Worm (Caenorhabditis elegans): ENCODE data around the gene unc-10.
A peak's percentile ranks its signal among the peaks of the same experiment; 100 is the strongest.

unc-10 gene

DNA sequence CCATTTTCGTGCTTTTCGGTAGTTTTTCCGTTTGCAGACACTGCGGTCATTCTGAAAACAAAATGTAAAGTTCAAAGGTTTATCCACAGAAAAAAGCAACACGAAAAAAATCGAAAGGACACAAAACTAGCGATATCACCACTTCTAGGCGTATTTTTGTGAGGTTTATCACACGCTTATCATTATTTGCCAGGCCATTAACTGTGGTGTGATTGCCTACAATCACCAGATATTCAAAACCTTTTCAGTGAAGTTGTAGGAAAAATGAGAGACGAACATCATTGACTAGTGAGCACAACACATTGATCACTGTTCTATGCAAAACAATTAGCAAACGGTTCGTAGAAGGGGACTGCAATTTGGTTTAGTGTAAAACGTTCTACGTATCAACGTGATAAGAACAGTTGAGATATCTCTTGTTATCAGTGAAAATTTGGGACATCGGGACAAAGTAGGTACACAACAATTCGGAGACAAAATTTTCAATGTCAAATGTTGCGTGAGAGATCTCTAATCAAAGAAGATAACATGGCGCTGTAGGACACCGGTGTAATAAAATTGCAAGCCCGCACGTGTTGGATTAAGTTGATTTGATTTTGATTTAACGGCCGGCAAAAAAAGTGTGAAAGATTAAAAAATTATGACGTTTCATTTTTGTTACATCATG lies 25.5 kb upstream of the unc-10 start, which contains the start of gene sur-5:
sur-5 (minus strand) TSS at position 51 of the 667 bp plus-strand sequence.
- TF ChIP-seq lin-13 (GFP tag; optimal IDR thresholded peaks at IDR 0.05) (no peak), nhr-10 (tag; optimal IDR thresholded peaks at IDR 0.05) (no peak), elt-3 (tag; optimal IDR thresholded peaks at IDR 0.05) (no peak), mbf-1 (tag; optimal IDR thresholded peaks at IDR 0.05) (no peak), ztf-1 (GFP tag; conservative IDR thresholded peaks at IDR 0.05) (no peak), snpc-4 (tag; optimal IDR thresholded peaks at IDR 0.05) (no peak), sem-4 (tag; optimal IDR thresholded peaks at IDR 0.05) (peak; percentile 47), nhr-6 (tag; optimal IDR thresholded peaks at IDR 0.05) (no peak), ztf-11 (tag; optimal IDR thresholded peaks at IDR 0.05) (no peak), alr-1 (tag; optimal IDR thresholded peaks at IDR 0.05) (no peak), mdl-1 (tag; optimal IDR thresholded peaks at IDR 0.05) (peak in 1 of 2 experiments; percentile 47), Y55F3AM.14 (GFP tag; optimal IDR thresholded peaks at IDR 0.05) (no peak), ama-1 (optimal IDR thresholded peaks at IDR 0.05) (no peak), ztf-4 (tag; optimal IDR thresholded peaks at IDR 0.05) (no peak), nhr-77 (tag; optimal IDR thresholded peaks at IDR 0.05) (no peak), F13H6.1 (tag; optimal IDR thresholded peaks at IDR 0.05) (no peak), fos-1 (tag; optimal IDR thresholded peaks at IDR 0.05) (peak; percentile 40), nhr-129 (tag; optimal IDR thresholded peaks at IDR 0.05) (peak; percentile 21), nhr-21 (tag; optimal IDR thresholded peaks at IDR 0.05) (peak; percentile 50), skn-1 (tag; optimal IDR thresholded peaks at IDR 0.05) (peak; percentile 35), sma-3 (GFP tag; optimal IDR thresholded peaks at IDR 0.05) (peak; percentile 43), C34F6.9 (tag; optimal IDR thresholded peaks at IDR 0.05) (no peak), unc-62 (GFP tag; optimal IDR thresholded peaks at IDR 0.05) (no peak), crh-2 (tag; optimal IDR thresholded peaks at IDR 0.05) (peak; percentile 49), unc-39 (tag; optimal IDR thresholded peaks at IDR 0.05) (no peak), nhr-12 (tag; optimal IDR thresholded peaks at IDR 0.05) (no peak), nhr-25 (tag; optimal IDR thresholded peaks at IDR 0.05) (peak; percentile 20), sma-9 (GFP tag; optimal IDR thresholded peaks at IDR 0.05) (peak; percentile 83), sma-9 (tag; optimal IDR thresholded peaks at IDR 0.05) (no peak)

DNA sequence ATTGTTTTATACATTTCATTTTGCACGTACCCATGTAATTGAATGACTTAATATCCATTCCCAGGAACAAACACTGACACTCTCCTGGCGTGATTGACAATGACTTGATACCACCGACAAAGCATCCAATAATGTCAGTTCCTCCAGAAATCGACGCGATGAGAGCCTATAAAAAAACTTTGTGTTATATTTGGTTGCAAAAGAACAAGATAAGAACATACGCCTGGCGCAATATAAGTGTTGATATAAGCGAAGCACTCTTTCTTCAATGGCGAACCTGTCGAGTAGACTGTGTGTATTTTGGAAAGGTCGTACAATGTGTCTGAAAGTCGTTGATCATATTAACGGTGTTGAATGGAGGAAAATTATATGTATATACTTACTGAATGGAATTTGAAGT lies 23.0 kb upstream of the unc-10 start:
- TF ChIP-seq fos-1 (tag; optimal IDR thresholded peaks at IDR 0.05) (peak; percentile 10), nhr-10 (tag; optimal IDR thresholded peaks at IDR 0.05) (no peak)

DNA sequence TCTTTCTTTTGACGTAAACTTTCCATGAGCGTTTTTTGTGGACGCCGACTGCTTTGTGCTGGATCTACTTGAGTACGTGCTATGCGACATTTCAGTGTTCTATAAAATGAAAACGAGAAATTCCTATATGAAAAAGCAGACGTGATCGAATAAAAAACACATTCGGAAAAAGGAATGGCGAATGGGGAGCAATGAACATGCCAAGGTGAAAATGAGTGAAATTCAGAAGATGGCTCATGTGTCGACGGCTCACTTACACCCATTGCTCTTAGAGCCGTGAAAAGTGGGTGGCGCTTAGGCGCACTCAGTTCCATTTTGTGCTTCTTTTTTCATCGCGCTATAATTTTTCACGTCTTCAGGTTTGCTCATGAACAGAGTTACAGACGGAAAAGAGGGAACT lies 18.5 kb upstream of the unc-10 start, which contains the start of gene K03A1.4:
K03A1.4 (minus strand) TSS at position 101 of the 400 bp plus-strand sequence.
- no peak for TF ChIP-seq sem-4 (tag; optimal IDR thresholded peaks at IDR 0.05)
- TF ChIP-seq unc-39 (tag; optimal IDR thresholded peaks at IDR 0.05), result no peak
- no peak for TF ChIP-seq ceh-82 (tag; optimal IDR thresholded peaks at IDR 0.05)
- no peak for TF ChIP-seq lin-11 (tag; optimal IDR thresholded peaks at IDR 0.05)
- TF ChIP-seq unc-55 (GFP tag; optimal IDR thresholded peaks at IDR 0.05), result no peak
- no peak for TF ChIP-seq ztf-1 (GFP tag; conservative IDR thresholded peaks at IDR 0.05)
- no peak for TF ChIP-seq aly-2 (tag; optimal IDR thresholded peaks at IDR 0.05)
- no peak for TF ChIP-seq nhr-10 (tag; optimal IDR thresholded peaks at IDR 0.05)
- TF ChIP-seq nhr-21 (tag; optimal IDR thresholded peaks at IDR 0.05), result no peak
- no peak for TF ChIP-seq Y55F3AM.14 (GFP tag; optimal IDR thresholded peaks at IDR 0.05)
- no peak for TF ChIP-seq ZK546.5 (tag; optimal IDR thresholded peaks at IDR 0.05)
- TF ChIP-seq unc-62 (GFP tag; optimal IDR thresholded peaks at IDR 0.05), result no peak
- TF ChIP-seq nhr-23 (tag; optimal IDR thresholded peaks at IDR 0.05), result no peak
- TF ChIP-seq zag-1 (tag; optimal IDR thresholded peaks at IDR 0.05), result no peak
- no peak for TF ChIP-seq sma-3 (GFP tag; optimal IDR thresholded peaks at IDR 0.05)
- TF ChIP-seq R02D3.7 (tag; optimal IDR thresholded peaks at IDR 0.05), result no peak

DNA sequence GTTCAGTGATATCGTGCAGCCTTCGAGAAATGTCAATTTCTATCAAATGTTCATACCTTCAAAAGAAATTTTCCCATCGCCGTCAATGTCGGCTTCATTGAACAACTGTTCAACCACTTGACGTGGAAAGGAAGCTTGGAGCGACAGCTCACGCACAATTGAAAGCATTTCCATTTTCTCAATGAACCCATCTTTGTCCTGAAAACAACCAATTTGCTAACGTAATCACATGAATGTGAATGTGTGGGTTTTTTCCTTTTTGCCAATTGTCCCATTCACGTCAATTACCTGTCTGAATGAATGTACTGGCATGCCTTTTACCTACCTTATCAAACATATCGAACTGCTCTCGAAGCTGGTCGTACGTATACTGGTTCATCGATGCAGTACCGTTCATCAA lies 16.2 kb upstream of the unc-10 start:
- no peak for TF ChIP-seq mbf-1 (tag; optimal IDR thresholded peaks at IDR 0.05)
- TF ChIP-seq nhr-23 (tag; optimal IDR thresholded peaks at IDR 0.05), result no peak
- TF ChIP-seq nhr-10 (tag; optimal IDR thresholded peaks at IDR 0.05), result no peak
- no peak for TF ChIP-seq nhr-237 (tag; optimal IDR thresholded peaks at IDR 0.05)
- no peak for TF ChIP-seq sma-3 (GFP tag; optimal IDR thresholded peaks at IDR 0.05)
- no peak for TF ChIP-seq gmeb-1 (tag; optimal IDR thresholded peaks at IDR 0.05)
- no peak for TF ChIP-seq ama-1 (optimal IDR thresholded peaks at IDR 0.05)
- TF ChIP-seq nhr-129 (tag; optimal IDR thresholded peaks at IDR 0.05), result no peak
- no peak for TF ChIP-seq lin-39 (tag; optimal IDR thresholded peaks at IDR 0.05)
- TF ChIP-seq skn-1 (tag; optimal IDR thresholded peaks at IDR 0.05), result no peak
- no peak for TF ChIP-seq ztf-1 (GFP tag; conservative IDR thresholded peaks at IDR 0.05)

Measured in whole organism, L2 larva.